Worm (Caenorhabditis elegans) whole organism, L2 larva: ENCODE data around the gene srh-74.
A peak's percentile ranks its signal among the peaks of the same experiment; 100 is the strongest.

ENCODE experiments used
- C34F6.9 ChIP-seq: fragments of 150-350 bp; optimal IDR thresholded peaks from 2 replicates; lab custom pipeline; 2014; ENCODE audit warnings: missing biosample characterization, missing genetic modification characterization
- F13H6.1 ChIP-seq: sonication (generic microtip); optimal IDR thresholded peaks from 2 replicates; lab custom pipeline; 2016; ENCODE audit warnings: missing genetic modification characterization, missing compliant biosample characterization
- R02D3.7 ChIP-seq: fragments of 150-350 bp; optimal IDR thresholded peaks from 2 replicates; lab custom pipeline; 2014; ENCODE audit warnings: missing biosample characterization, missing genetic modification characterization
- Y55F3AM.14 ChIP-seq: fragments of 200-800 bp; sonication (Bioruptor generic); optimal IDR thresholded peaks from 2 replicates; lab custom pipeline; 2018; ENCODE audit warnings: mild to moderate bottlenecking, missing genetic modification characterization, missing compliant biosample characterization
- ZK546.5 ChIP-seq: sonication (generic microtip); optimal IDR thresholded peaks from 2 replicates; lab custom pipeline; 2017; ENCODE audit warnings: missing biosample characterization, missing genetic modification characterization
- aly-2 ChIP-seq: fragments of 150-350 bp; optimal IDR thresholded peaks from 2 replicates; lab custom pipeline; 2014; ENCODE audit warnings: missing biosample characterization, missing genetic modification characterization
- ama-1 ChIP-seq: fragments of 150-350 bp; optimal IDR thresholded peaks from 2 replicates; lab custom pipeline; 2018; ENCODE audit warnings: inconsistent platforms
- blmp-1 ChIP-seq: sonication (generic microtip); optimal IDR thresholded peaks from 2 replicates; lab custom pipeline; 2017; ENCODE audit warnings: missing genetic modification characterization, mild to moderate bottlenecking, missing compliant biosample characterization, antibody characterized with exemption, moderate library complexity; ENCODE audit not compliant: insufficient read depth
- ceh-16 ChIP-seq: fragments of 150-350 bp; optimal IDR thresholded peaks from 2 replicates; lab custom pipeline; 2014; ENCODE audit warnings: missing biosample characterization, missing genetic modification characterization
- ceh-82 ChIP-seq: fragments of 150-350 bp; optimal IDR thresholded peaks from 2 replicates; lab custom pipeline; 2014; ENCODE audit warnings: missing biosample characterization, missing genetic modification characterization
- crh-2 ChIP-seq: sonication (generic microtip); optimal IDR thresholded peaks from 2 replicates; lab custom pipeline; 2017; ENCODE audit warnings: missing biosample characterization, missing genetic modification characterization
- dmd-4 ChIP-seq: sonication (generic microtip); optimal IDR thresholded peaks from 2 replicates; lab custom pipeline; 2017; ENCODE audit warnings: missing biosample characterization, missing genetic modification characterization
- egl-27 ChIP-seq: sonication (generic microtip); optimal IDR thresholded peaks from 3 replicates; lab custom pipeline; 2017; ENCODE audit warnings: missing biosample characterization, missing genetic modification reagents, missing genetic modification characterization
- elt-1 ChIP-seq: fragments of 150-350 bp; optimal IDR thresholded peaks from 2 replicates; lab custom pipeline; 2014; ENCODE audit warnings: missing biosample characterization, missing genetic modification characterization
- elt-3 ChIP-seq: sonication (generic microtip); optimal IDR thresholded peaks from 2 replicates; lab custom pipeline; 2017; ENCODE audit warnings: missing biosample characterization, missing genetic modification characterization
- fos-1 ChIP-seq: fragments of 150-350 bp; optimal IDR thresholded peaks from 2 replicates; lab custom pipeline; 2014; ENCODE audit warnings: missing biosample characterization, missing genetic modification characterization
- gmeb-1 ChIP-seq: fragments of 150-350 bp; optimal IDR thresholded peaks from 2 replicates; lab custom pipeline; 2014; ENCODE audit warnings: missing biosample characterization, missing genetic modification characterization
- lin-13 ChIP-seq: fragments of 150-350 bp; optimal IDR thresholded peaks from 2 replicates; lab custom pipeline; 2014; ENCODE audit warnings: missing biosample characterization, missing genetic modification reagents, missing genetic modification characterization
- lin-39 ChIP-seq: fragments of 150-350 bp; optimal IDR thresholded peaks from 2 replicates; lab custom pipeline; 2014; ENCODE audit warnings: missing biosample characterization, missing genetic modification reagents, missing genetic modification characterization
- lsy-2 ChIP-seq, 2 experiments: fragments of 150-350 bp in 1 of 2; sonication (generic microtip) in 1 of 2; optimal IDR thresholded peaks; 2 replicates each; lab custom pipeline; 2014 to 2017; ENCODE audit warnings: missing biosample characterization in 2 of 2, missing genetic modification characterization in 2 of 2
- mab-5 ChIP-seq: fragments of 150-350 bp; optimal IDR thresholded peaks from 2 replicates; lab custom pipeline; 2014; ENCODE audit warnings: missing biosample characterization, missing genetic modification characterization
- mbf-1 ChIP-seq: sonication (generic microtip); optimal IDR thresholded peaks from 2 replicates; lab custom pipeline; 2017; ENCODE audit warnings: missing biosample characterization, missing genetic modification characterization
- mdl-1 ChIP-seq, 2 experiments: fragments of 150-350 bp in 1 of 2; sonication (generic microtip) in 1 of 2; optimal IDR thresholded peaks; 2 replicates each; lab custom pipeline; 2017; ENCODE audit warnings: missing biosample characterization in 2 of 2, missing genetic modification characterization in 2 of 2
- nhr-10 ChIP-seq: sonication (generic microtip); optimal IDR thresholded peaks from 2 replicates; lab custom pipeline; 2017; ENCODE audit warnings: missing biosample characterization, missing genetic modification characterization
- nhr-11 ChIP-seq: fragments of 150-350 bp; optimal IDR thresholded peaks from 2 replicates; lab custom pipeline; 2014; ENCODE audit warnings: missing biosample characterization, missing genetic modification characterization
- nhr-12 ChIP-seq: fragments of 150-350 bp; optimal IDR thresholded peaks from 2 replicates; lab custom pipeline; 2014; ENCODE audit warnings: missing biosample characterization, missing genetic modification characterization
- nhr-129 ChIP-seq: fragments of 150-350 bp; optimal IDR thresholded peaks from 2 replicates; lab custom pipeline; 2014; ENCODE audit warnings: missing biosample characterization, missing genetic modification characterization
- nhr-21 ChIP-seq: fragments of 150-350 bp; optimal IDR thresholded peaks from 2 replicates; lab custom pipeline; 2014; ENCODE audit warnings: missing biosample characterization, missing genetic modification characterization
- nhr-23 ChIP-seq: fragments of 150-350 bp; optimal IDR thresholded peaks from 2 replicates; lab custom pipeline; 2014; ENCODE audit warnings: missing biosample characterization, missing genetic modification reagents, missing genetic modification characterization
- nhr-25 ChIP-seq: fragments of 150-350 bp; sonication (generic microtip); optimal IDR thresholded peaks from 3 replicates; lab custom pipeline; 2014; ENCODE audit warnings: missing biosample characterization, missing genetic modification characterization
- nhr-6 ChIP-seq: fragments of 150-350 bp; optimal IDR thresholded peaks from 2 replicates; lab custom pipeline; 2014; ENCODE audit warnings: missing biosample characterization, missing genetic modification characterization
- nhr-77 ChIP-seq: fragments of 150-350 bp; optimal IDR thresholded peaks from 2 replicates; lab custom pipeline; 2014; ENCODE audit warnings: missing biosample characterization, missing genetic modification characterization
- peb-1 ChIP-seq: fragments of 150-350 bp; optimal IDR thresholded peaks from 2 replicates; lab custom pipeline; 2014; ENCODE audit warnings: missing biosample characterization, missing genetic modification characterization
- sem-4 ChIP-seq: fragments of 150-350 bp; optimal IDR thresholded peaks from 2 replicates; lab custom pipeline; 2014; ENCODE audit warnings: missing biosample characterization, missing genetic modification reagents, missing genetic modification characterization
- skn-1 ChIP-seq: sonication (generic microtip); optimal IDR thresholded peaks from 2 replicates; lab custom pipeline; 2017; ENCODE audit warnings: missing biosample characterization, missing genetic modification characterization
- sma-3 ChIP-seq: sonication (generic microtip); optimal IDR thresholded peaks from 2 replicates; lab custom pipeline; 2016; ENCODE audit warnings: missing genetic modification reagents, missing genetic modification characterization, missing compliant biosample characterization
- sma-9 ChIP-seq, 2 experiments: fragments of 150-350 bp in 1 of 2; sonication (generic microtip) in 1 of 2; optimal IDR thresholded peaks; 2 replicates each; lab custom pipeline; 2014 to 2016; ENCODE audit warnings: missing genetic modification characterization in 2 of 2, mild to moderate bottlenecking in 1 of 2, missing biosample characterization in 1 of 2, missing compliant biosample characterization in 1 of 2, missing genetic modification reagents in 1 of 2, moderate library complexity in 1 of 2
- snpc-4 ChIP-seq: fragments of 150-350 bp; optimal IDR thresholded peaks from 2 replicates; lab custom pipeline; 2014; ENCODE audit warnings: missing biosample characterization, missing genetic modification characterization
- unc-39 ChIP-seq: fragments of 150-350 bp; optimal IDR thresholded peaks from 2 replicates; lab custom pipeline; 2014; ENCODE audit warnings: missing biosample characterization, missing genetic modification characterization
- unc-55 ChIP-seq: fragments of 150-350 bp; sonication (generic microtip); optimal IDR thresholded peaks from 3 replicates; lab custom pipeline; 2014; ENCODE audit warnings: missing biosample characterization, missing genetic modification reagents, missing genetic modification characterization
- zag-1 ChIP-seq: fragments of 150-350 bp; optimal IDR thresholded peaks from 2 replicates; lab custom pipeline; 2014; ENCODE audit warnings: missing biosample characterization, missing genetic modification characterization
- ztf-1 ChIP-seq: fragments of 200-800 bp; sonication (Bioruptor generic); conservative IDR thresholded peaks from 2 replicates; pipeline ENCODE4 v1.3.6; 2022; ENCODE audit warnings: missing genetic modification characterization, missing compliant biosample characterization
- ztf-4 ChIP-seq: fragments of 150-350 bp; optimal IDR thresholded peaks from 2 replicates; lab custom pipeline; 2014; ENCODE audit warnings: missing biosample characterization, missing genetic modification characterization

srh-74 gene

DNA sequence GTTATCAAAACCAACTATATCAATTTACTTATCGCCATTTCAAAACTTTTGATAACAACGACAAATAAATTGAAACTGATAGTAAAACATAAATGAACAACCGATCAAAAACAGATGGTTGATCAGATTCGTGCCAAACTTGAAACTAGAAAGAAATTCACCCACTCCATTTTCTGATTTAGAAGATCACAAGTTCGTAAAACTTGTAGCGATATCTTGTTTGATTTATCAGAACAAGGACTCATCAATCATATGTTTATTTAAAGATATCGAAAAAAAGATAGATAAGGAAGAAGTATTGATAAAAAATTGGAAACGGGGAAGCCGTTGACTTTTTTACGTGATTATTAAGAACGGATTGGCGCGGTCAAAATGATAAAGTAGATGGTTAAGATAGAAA, 38.5 kb upstream of the srh-74 start:
- TF ChIP-seq sma-3 (GFP tag; lab: Kevin White, UChicago) (peak; percentile 6), blmp-1 (tag; lab: Kevin White, UChicago) (peak; percentile 46), gmeb-1 (tag; lab: Kevin White, UChicago) (peak; percentile 2), skn-1 (tag; lab: Kevin White, UChicago) (no peak), fos-1 (tag; lab: Kevin White, UChicago) (peak; percentile 4)

DNA sequence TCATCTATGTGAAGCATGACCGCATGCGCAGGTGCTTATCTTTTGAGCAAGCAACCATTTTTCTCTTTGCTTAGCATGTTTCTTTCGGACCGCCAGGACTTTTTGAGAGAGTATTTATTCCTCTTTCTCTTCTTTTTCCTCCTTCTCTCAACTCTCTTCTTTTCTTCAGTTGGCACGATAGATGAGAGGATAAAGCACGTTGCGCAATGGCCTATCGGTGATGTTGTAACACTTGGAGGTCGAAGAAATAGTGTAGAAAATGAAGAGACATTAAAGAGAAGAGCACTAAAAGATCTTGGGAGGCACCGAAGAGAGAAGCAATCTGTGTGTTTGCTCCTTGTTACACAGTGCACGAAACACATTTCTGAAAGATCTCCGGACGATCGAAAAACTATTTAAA, 35.1 kb upstream of the srh-74 start:
- TF ChIP-seq mdl-1 (tag; optimal IDR thresholded peaks at IDR 0.05; lab: Kevin White, UChicago) (peak; percentile 19 to 37), sma-9 (GFP tag; optimal IDR thresholded peaks at IDR 0.05; lab: Kevin White, UChicago) (peak; percentile 61), sma-9 (tag; optimal IDR thresholded peaks at IDR 0.05; lab: Kevin White, UChicago) (no peak), lsy-2 (tag; optimal IDR thresholded peaks at IDR 0.05; lab: Kevin White, UChicago) (peak in 1 of 2 experiments; percentile 62), mab-5 (tag; lab: Kevin White, UChicago) (peak; percentile 38), nhr-11 (tag; lab: Kevin White, UChicago) (no peak), nhr-129 (tag; lab: Kevin White, UChicago) (peak; percentile 77), nhr-21 (tag; lab: Kevin White, UChicago) (no peak), unc-55 (peak; percentile 29), C34F6.9 (tag; lab: Kevin White, UChicago) (peak; percentile 68), mbf-1 (tag; lab: Kevin White, UChicago) (no peak), F13H6.1 (tag; lab: Kevin White, UChicago) (peak; percentile 84), zag-1 (tag; lab: Kevin White, UChicago) (no peak), Y55F3AM.14 (GFP tag; lab: Kevin White, UChicago) (peak; percentile 5), aly-2 (tag; lab: Kevin White, UChicago) (no peak), nhr-12 (tag; lab: Kevin White, UChicago) (no peak), lin-13 (GFP tag; lab: Kevin White, UChicago) (peak; percentile 33)

DNA sequence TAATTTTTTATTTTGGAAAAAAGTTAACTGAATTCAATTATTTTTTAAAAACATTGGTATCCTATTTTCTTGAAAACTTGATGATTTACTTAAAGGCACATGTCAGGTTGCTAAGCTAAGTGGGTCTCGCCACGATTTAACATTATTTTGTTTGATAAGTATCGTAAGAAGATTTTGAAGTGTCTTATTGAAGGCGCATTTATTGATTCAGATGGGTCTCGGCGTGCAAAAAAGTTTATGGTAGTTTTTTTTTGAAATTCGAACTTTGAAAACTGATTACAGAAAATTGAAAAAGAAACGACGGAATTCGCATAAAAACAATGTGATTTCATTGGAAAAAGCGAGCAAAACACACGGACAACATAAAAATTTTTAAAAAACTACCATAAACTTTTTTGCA, 34.4 kb upstream of the srh-74 start:
- TF ChIP-seq sma-3 (GFP tag; lab: Kevin White, UChicago) (no peak), nhr-21 (tag; lab: Kevin White, UChicago) (no peak), ama-1 (lab: Kevin White, UChicago) (no peak), ceh-82 (tag; lab: Kevin White, UChicago) (no peak), lin-39 (tag; lab: Kevin White, UChicago) (no peak), lin-13 (GFP tag; lab: Kevin White, UChicago) (no peak), R02D3.7 (tag; lab: Kevin White, UChicago) (no peak), nhr-77 (tag; lab: Kevin White, UChicago) (no peak), egl-27 (tag; lab: Kevin White, UChicago) (no peak), nhr-25 (tag; lab: Kevin White, UChicago) (no peak), aly-2 (tag; lab: Kevin White, UChicago) (no peak), lsy-2 (tag; optimal IDR thresholded peaks at IDR 0.05; lab: Kevin White, UChicago) (no peak), mbf-1 (tag; lab: Kevin White, UChicago) (no peak), crh-2 (no peak), nhr-129 (tag; lab: Kevin White, UChicago) (no peak)

DNA sequence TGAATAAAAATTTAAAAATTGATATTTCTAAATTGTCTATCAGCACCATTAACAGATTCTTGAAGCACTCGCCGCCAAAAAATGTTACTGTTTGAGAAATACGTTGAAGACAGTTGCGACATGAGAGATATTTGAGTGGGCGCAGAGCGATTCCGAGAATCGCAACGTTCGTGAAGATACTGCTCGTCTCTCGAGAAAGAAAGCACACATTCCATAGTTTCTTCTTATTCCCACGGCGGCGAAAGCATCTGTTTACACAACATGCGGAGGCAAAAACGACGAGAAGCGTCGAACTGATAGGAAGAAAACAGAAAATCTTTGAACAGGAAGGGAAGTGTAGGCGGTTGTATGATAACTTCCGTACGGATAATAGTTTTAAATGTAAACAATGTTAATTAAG, 33.9 kb upstream of the srh-74 start:
- TF ChIP-seq sem-4 (tag; lab: Kevin White, UChicago) (peak; percentile 33), egl-27 (tag; lab: Kevin White, UChicago) (no peak), ZK546.5 (tag; lab: Kevin White, UChicago) (no peak), ztf-1 (GFP tag; lab: Robert Waterston, UW) (no peak), nhr-10 (no peak), nhr-21 (tag; lab: Kevin White, UChicago) (no peak), crh-2 (peak; percentile 14), lin-39 (tag; lab: Kevin White, UChicago) (no peak), R02D3.7 (tag; lab: Kevin White, UChicago) (no peak), unc-39 (no peak), ama-1 (lab: Kevin White, UChicago) (peak; percentile 38), ztf-4 (tag; lab: Kevin White, UChicago) (peak; percentile 79), nhr-129 (tag; lab: Kevin White, UChicago) (peak; percentile 78), sma-9 (GFP tag; optimal IDR thresholded peaks at IDR 0.05; lab: Kevin White, UChicago) (peak; percentile 81), sma-9 (tag; optimal IDR thresholded peaks at IDR 0.05; lab: Kevin White, UChicago) (no peak), zag-1 (tag; lab: Kevin White, UChicago) (no peak), skn-1 (tag; lab: Kevin White, UChicago) (no peak), nhr-11 (tag; lab: Kevin White, UChicago) (no peak), ceh-82 (tag; lab: Kevin White, UChicago) (no peak), C34F6.9 (tag; lab: Kevin White, UChicago) (peak; percentile 14), ceh-16 (no peak), nhr-77 (tag; lab: Kevin White, UChicago) (no peak), elt-3 (tag; lab: Kevin White, UChicago) (no peak), elt-1 (no peak), lin-13 (GFP tag; lab: Kevin White, UChicago) (peak; percentile 21), nhr-25 (tag; lab: Kevin White, UChicago) (no peak), snpc-4 (no peak), F13H6.1 (tag; lab: Kevin White, UChicago) (peak; percentile 86), mbf-1 (tag; lab: Kevin White, UChicago) (no peak), Y55F3AM.14 (GFP tag; lab: Kevin White, UChicago) (no peak), fos-1 (tag; lab: Kevin White, UChicago) (no peak), nhr-6 (tag; lab: Kevin White, UChicago) (peak; percentile 68), nhr-23 (tag; lab: Kevin White, UChicago) (no peak), unc-55 (no peak), peb-1 (no peak), dmd-4 (no peak)
